Fruit fly (Drosophila melanogaster) whole organism, embryonic: ENCODE data around the gene CG13457.

Experiments
- ATbp ChIP-seq: fragments of 200-800 bp; sonication (Bioruptor generic); optimal IDR thresholded peaks from 2 replicates; lab custom pipeline; 2017; ENCODE audit warnings: missing biosample characterization, mild to moderate bottlenecking, missing genetic modification characterization, missing genetic modification reagents
- Abd-B ChIP-seq: fragments of 200-800 bp; sonication (Bioruptor generic); optimal IDR thresholded peaks from 2 replicates; lab custom pipeline; 2018; ENCODE audit warnings: missing biosample characterization, mild to moderate bottlenecking, missing genetic modification characterization, moderate library complexity
- BEAF-32 ChIP-seq: fragments of 200-800 bp; sonication (Bioruptor generic); optimal IDR thresholded peaks from 3 replicates; lab custom pipeline; 2017; ENCODE audit warnings: missing biosample characterization, missing genetic modification characterization, mild to moderate bottlenecking, moderate library complexity, missing genetic modification reagents
- Bdp1 ChIP-seq: fragments of 200-800 bp; sonication (Bioruptor generic); optimal IDR thresholded peaks from 3 replicates; lab custom pipeline; 2016; ENCODE audit warnings: missing biosample characterization, missing genetic modification characterization
- CG10321 ChIP-seq: fragments of 200-800 bp; sonication (Bioruptor generic); IDR thresholded peaks from 2 replicates; pipeline ENCODE4 v1.3.6; 2022; ENCODE audit warnings: missing biosample characterization, missing genetic modification characterization
- CG11398 ChIP-seq: fragments of 200-800 bp; sonication (Bioruptor generic); optimal IDR thresholded peaks from 2 replicates; lab custom pipeline; 2016; ENCODE audit warnings: missing biosample characterization, missing genetic modification characterization
- CG11696 ChIP-seq: fragments of 200-800 bp; sonication (Bioruptor generic); IDR thresholded peaks from 2 replicates; pipeline ENCODE4 v1.3.6; 2022; ENCODE audit warnings: missing biosample characterization, missing genetic modification characterization
- CG13296 ChIP-seq: fragments of 200-800 bp; sonication (Bioruptor generic); optimal IDR thresholded peaks from 3 replicates; lab custom pipeline; 2018; ENCODE audit warnings: missing biosample characterization, mild to moderate bottlenecking, missing genetic modification characterization
- CG13894 ChIP-seq: fragments of 200-800 bp; sonication (Bioruptor generic); optimal IDR thresholded peaks from 3 replicates; lab custom pipeline; 2018; ENCODE audit warnings: missing biosample characterization, mild to moderate bottlenecking, missing genetic modification characterization, moderate library complexity
- CG15514 ChIP-seq: fragments of 200-800 bp; sonication (Bioruptor generic); optimal IDR thresholded peaks from 3 replicates; lab custom pipeline; 2017; ENCODE audit warnings: missing biosample characterization, missing genetic modification characterization, mild to moderate bottlenecking, moderate library complexity, missing genetic modification reagents
- CG17385 ChIP-seq: fragments of 200-800 bp; sonication (Bioruptor generic); optimal IDR thresholded peaks from 3 replicates; lab custom pipeline; 2018; ENCODE audit warnings: missing biosample characterization, mild to moderate bottlenecking, missing genetic modification characterization
- CG1792 ChIP-seq: fragments of 200-800 bp; sonication (Bioruptor generic); optimal IDR thresholded peaks from 2 replicates; lab custom pipeline; 2016; ENCODE audit warnings: missing biosample characterization, missing genetic modification characterization
- CG18011 ChIP-seq: fragments of 200-800 bp; sonication (Bioruptor generic); optimal IDR thresholded peaks from 2 replicates; lab custom pipeline; 2017; ENCODE audit warnings: missing biosample characterization, missing genetic modification characterization, mild to moderate bottlenecking, moderate library complexity, missing genotype
- CG18599 ChIP-seq: fragments of 200-800 bp; sonication (Bioruptor generic); optimal IDR thresholded peaks from 3 replicates; lab custom pipeline; 2017; ENCODE audit warnings: missing biosample characterization, missing genetic modification characterization, mild to moderate bottlenecking, moderate library complexity, missing genetic modification reagents
- CG2199 ChIP-seq: fragments of 200-800 bp; sonication (Bioruptor generic); IDR thresholded peaks from 3 replicates; pipeline ENCODE4 v1.3.6; 2022; ENCODE audit warnings: missing biosample characterization, missing genetic modification characterization
- CG2712 ChIP-seq: fragments of 200-800 bp; optimal IDR thresholded peaks from 3 replicates; lab custom pipeline; 2019; ENCODE audit warnings: missing biosample characterization, mild to moderate bottlenecking, missing genetic modification characterization, moderate library complexity
- CG32772 ChIP-seq: fragments of 200-800 bp; sonication (Bioruptor generic); IDR thresholded peaks from 2 replicates; pipeline ENCODE4 v1.3.6; 2022; ENCODE audit warnings: missing biosample characterization, missing genetic modification characterization
- CG3407 ChIP-seq: fragments of 200-800 bp; sonication (Bioruptor generic); optimal IDR thresholded peaks from 2 replicates; lab custom pipeline; 2018; ENCODE audit warnings: missing biosample characterization, mild to moderate bottlenecking, missing genetic modification characterization
- CG34224 ChIP-seq: fragments of 200-800 bp; sonication (Bioruptor generic); IDR thresholded peaks from 3 replicates; pipeline ENCODE4 v1.3.6; 2022; ENCODE audit warnings: missing biosample characterization, missing genetic modification characterization; ENCODE audit not compliant: partially characterized antibody
- CG34376 ChIP-seq: fragments of 200-800 bp; sonication (Bioruptor generic); optimal IDR thresholded peaks from 2 replicates; lab custom pipeline; 2018; ENCODE audit warnings: missing biosample characterization, mild to moderate bottlenecking, missing genetic modification characterization
- CG6254 ChIP-seq: fragments of 200-800 bp; sonication (Bioruptor generic); optimal IDR thresholded peaks from 3 replicates; lab custom pipeline; 2017; ENCODE audit warnings: mild to moderate bottlenecking, missing biosample characterization, missing genetic modification reagents, missing genetic modification characterization
- CG6683 ChIP-seq: fragments of 200-800 bp; sonication (Bioruptor generic); optimal IDR thresholded peaks from 2 replicates; lab custom pipeline; 2017; ENCODE audit warnings: missing biosample characterization, mild to moderate bottlenecking, missing genetic modification characterization, missing genetic modification reagents
- CG6813 ChIP-seq: fragments of 200-800 bp; sonication (Bioruptor generic); optimal IDR thresholded peaks from 2 replicates; lab custom pipeline; 2017; ENCODE audit warnings: missing biosample characterization, missing genetic modification characterization, mild to moderate bottlenecking, moderate library complexity, missing genetic modification reagents
- CG7372 ChIP-seq: fragments of 200-800 bp; sonication (Bioruptor generic); IDR thresholded peaks from 2 replicates; pipeline ENCODE4 v1.3.6; 2022; ENCODE audit warnings: missing biosample characterization, missing genetic modification characterization
- CG7987 ChIP-seq: fragments of 200-800 bp; sonication (Bioruptor generic); optimal IDR thresholded peaks from 2 replicates; lab custom pipeline; 2018; ENCODE audit warnings: missing biosample characterization, mild to moderate bottlenecking, missing genetic modification characterization, moderate library complexity
- CG9437 ChIP-seq: fragments of 200-800 bp; sonication (Bioruptor generic); optimal IDR thresholded peaks from 2 replicates; lab custom pipeline; 2018; ENCODE audit warnings: missing biosample characterization, mild to moderate bottlenecking, missing genetic modification characterization
- CoRest ChIP-seq: fragments of 200-800 bp; sonication (Bioruptor generic); optimal IDR thresholded peaks from 3 replicates; lab custom pipeline; 2018; ENCODE audit warnings: missing biosample characterization, mild to moderate bottlenecking, missing genetic modification characterization, moderate library complexity
- D19A ChIP-seq: fragments of 200-800 bp; optimal IDR thresholded peaks from 3 replicates; lab custom pipeline; 2019; ENCODE audit warnings: missing biosample characterization, mild to moderate bottlenecking, missing genetic modification characterization, moderate library complexity
- Fer1 ChIP-seq: fragments of 200-800 bp; sonication (Bioruptor generic); optimal IDR thresholded peaks from 2 replicates; lab custom pipeline; 2017; ENCODE audit warnings: missing biosample characterization, mild to moderate bottlenecking, missing genetic modification characterization
- HmgD ChIP-seq: fragments of 200-800 bp; sonication (Bioruptor generic); optimal IDR thresholded peaks from 3 replicates; lab custom pipeline; 2016; ENCODE audit warnings: missing biosample characterization, missing genetic modification characterization
- Max ChIP-seq: fragments of 200-800 bp; sonication (Bioruptor generic); optimal IDR thresholded peaks from 2 replicates; lab custom pipeline; 2016; ENCODE audit warnings: missing biosample characterization, mild to moderate bottlenecking, missing genetic modification characterization
- Meics ChIP-seq: fragments of 200-800 bp; sonication (Bioruptor generic); optimal IDR thresholded peaks from 2 replicates; lab custom pipeline; 2017; ENCODE audit warnings: missing biosample characterization, mild to moderate bottlenecking, missing genetic modification characterization
- Opbp ChIP-seq: fragments of 200-800 bp; sonication (Bioruptor generic); IDR thresholded peaks from 3 replicates; pipeline ENCODE4 v1.3.6; 2022; ENCODE audit warnings: missing biosample characterization, missing genetic modification characterization; ENCODE audit not compliant: partially characterized antibody
- Six4 ChIP-seq: fragments of 200-800 bp; sonication (Bioruptor generic); optimal IDR thresholded peaks from 2 replicates; lab custom pipeline; 2016; ENCODE audit warnings: missing biosample characterization, missing genetic modification characterization
- Sry-δ ChIP-seq: fragments of 200-800 bp; sonication (Bioruptor generic); optimal IDR thresholded peaks from 2 replicates; lab custom pipeline; 2016; ENCODE audit warnings: missing biosample characterization, missing genetic modification characterization
- Usf ChIP-seq: fragments of 200-800 bp; sonication (Bioruptor generic); optimal IDR thresholded peaks from 2 replicates; lab custom pipeline; 2017; ENCODE audit warnings: missing genotype, missing biosample characterization, missing genetic modification characterization
- Xbp1 ChIP-seq: fragments of 200-800 bp; sonication (Bioruptor generic); optimal IDR thresholded peaks from 3 replicates; lab custom pipeline; 2016; ENCODE audit warnings: missing biosample characterization, mild to moderate bottlenecking, missing genetic modification characterization
- br ChIP-seq: fragments of >200 bp; optimal IDR thresholded peaks from 2 replicates; lab custom pipeline; 2017
- grn ChIP-seq: fragments of 200-800 bp; sonication (Bioruptor generic); optimal IDR thresholded peaks from 3 replicates; lab custom pipeline; 2017; ENCODE audit warnings: missing biosample characterization, missing genetic modification characterization
- mam ChIP-seq: fragments of 200-800 bp; sonication (Bioruptor generic); optimal IDR thresholded peaks from 3 replicates; lab custom pipeline; 2016; ENCODE audit warnings: missing biosample characterization, missing genetic modification characterization
- mirr ChIP-seq: fragments of 200-800 bp; sonication (Bioruptor generic); optimal IDR thresholded peaks from 3 replicates; lab custom pipeline; 2018; ENCODE audit warnings: missing biosample characterization, mild to moderate bottlenecking, missing genetic modification characterization
- mld ChIP-seq: fragments of 200-800 bp; sonication (Bioruptor generic); IDR thresholded peaks from 3 replicates; pipeline ENCODE4 v1.3.6; 2022; ENCODE audit warnings: missing biosample characterization, missing genetic modification characterization; ENCODE audit not compliant: partially characterized antibody
- nerfin-2 ChIP-seq: fragments of 200-800 bp; sonication (Bioruptor generic); IDR thresholded peaks from 2 replicates; pipeline ENCODE4 v1.3.6; 2022; ENCODE audit warnings: missing biosample characterization, missing genetic modification characterization; ENCODE audit not compliant: partially characterized antibody
- p53 ChIP-seq: fragments of 200-800 bp; sonication (Bioruptor generic); optimal IDR thresholded peaks from 2 replicates; lab custom pipeline; 2016; ENCODE audit warnings: missing biosample characterization, missing genetic modification characterization
- pros ChIP-seq: fragments of 200-800 bp; sonication (Bioruptor generic); optimal IDR thresholded peaks from 3 replicates; lab custom pipeline; 2019; ENCODE audit warnings: missing biosample characterization, mild to moderate bottlenecking, missing genetic modification characterization, moderate library complexity
- sens ChIP-seq: fragments of 200-800 bp; sonication (Bioruptor generic); peaks from one replicate; lab custom pipeline; 2016; ENCODE audit warnings: missing biosample characterization, missing genetic modification characterization
- sisA ChIP-seq: fragments of 200-800 bp; sonication (Bioruptor generic); IDR thresholded peaks from 2 replicates; pipeline ENCODE4 v1.3.6; 2022; ENCODE audit warnings: missing biosample characterization, missing genetic modification characterization
- sob ChIP-seq: fragments of 200-800 bp; sonication (Bioruptor generic); IDR thresholded peaks from 2 replicates; pipeline ENCODE4 v1.3.6; 2022; ENCODE audit warnings: missing biosample characterization, missing genetic modification characterization
- ttk ChIP-seq: fragments of 200-800 bp; sonication (Bioruptor generic); IDR thresholded peaks from 2 replicates; pipeline ENCODE4 v2.1.2; 2022; ENCODE audit warnings: missing biosample characterization, missing genetic modification characterization
- twi ChIP-seq: fragments of 200-800 bp; optimal IDR thresholded peaks from 2 replicates; lab custom pipeline; 2019; ENCODE audit warnings: missing biosample characterization, mild to moderate bottlenecking, missing genetic modification characterization, moderate library complexity
- zen2 ChIP-seq: fragments of 200-800 bp; sonication (Bioruptor generic); IDR thresholded peaks from 3 replicates; pipeline ENCODE4 v1.3.6; 2022; ENCODE audit warnings: missing biosample characterization, missing genetic modification characterization; ENCODE audit not compliant: partially characterized antibody

CG13457 gene

dm6 chr3L:15150028-15150427, 18.9 kb upstream of the CG13457 start:
- TF ChIP-seq mam (GFP tag; lab: Kevin White, UChicago) (no peak), CG18599 (GFP tag; lab: Kevin White, UChicago) (peak; percentile 59), CG1792 (GFP tag; lab: Kevin White, UChicago) (no peak), CG3407 (no peak), sisA (no peak), CG7372 (GFP tag; lab: Robert Waterston, UW) (peak; percentile 61), nerfin-2 (no peak), CG13894 (no peak), HmgD (GFP tag; lab: Kevin White, UChicago) (no peak), twi (no peak), CG15514 (GFP tag; lab: Kevin White, UChicago) (peak; percentile 35), Xbp1 (GFP tag; lab: Kevin White, UChicago) (no peak), br (no peak), Bdp1 (GFP tag; lab: Kevin White, UChicago) (no peak), mld (GFP tag; lab: Robert Waterston, UW) (no peak), CG6813 (GFP tag; lab: Kevin White, UChicago) (peak; percentile 3), ttk (GFP tag; lab: Robert Waterston, UW) (no peak), CG10321 (GFP tag; lab: Robert Waterston, UW) (no peak), sens (GFP tag; lab: Kevin White, UChicago) (peak; percentile 71), BEAF-32 (GFP tag; lab: Kevin White, UChicago) (no peak), CoRest (no peak), Six4 (GFP tag; lab: Kevin White, UChicago) (no peak), Fer1 (GFP tag; lab: Kevin White, UChicago) (no peak), sob (GFP tag; lab: Robert Waterston, UW) (no peak), zen2 (GFP tag; lab: Robert Waterston, UW) (no peak), CG7987 (GFP tag; lab: Kevin White, UChicago) (no peak), Max (GFP tag; lab: Kevin White, UChicago) (no peak), grn (GFP tag; lab: Kevin White, UChicago) (no peak), CG11696 (GFP tag; lab: Robert Waterston, UW) (no peak), p53 (GFP tag; lab: Kevin White, UChicago) (no peak), CG2712 (tag; lab: Kevin White, UChicago) (no peak), Usf (GFP tag; lab: Kevin White, UChicago) (no peak), CG11398 (GFP tag; lab: Kevin White, UChicago) (no peak), mirr (no peak), CG6683 (GFP tag; lab: Kevin White, UChicago) (no peak), ATbp (GFP tag; lab: Kevin White, UChicago) (no peak), pros (GFP tag; lab: Kevin White, UChicago) (no peak), CG9437 (GFP tag; lab: Kevin White, UChicago) (no peak), CG13296 (no peak), Meics (GFP tag; lab: Kevin White, UChicago) (peak; percentile 2), CG34376 (GFP tag; lab: Kevin White, UChicago) (no peak), Sry-δ (GFP tag; lab: Kevin White, UChicago) (no peak), CG18011 (GFP tag; lab: Kevin White, UChicago) (no peak), D19A (tag; lab: Kevin White, UChicago) (no peak), CG6254 (GFP tag; lab: Kevin White, UChicago) (no peak), Opbp (GFP tag; lab: Robert Waterston, UW) (no peak), CG34224 (no peak), CG17385 (GFP tag; lab: Kevin White, UChicago) (no peak), CG2199 (GFP tag; lab: Robert Waterston, UW) (no peak), CG32772 (GFP tag; lab: Robert Waterston, UW) (no peak), Abd-B (no peak)
